Worm (Caenorhabditis elegans): Measurements from ENCODE around the gene xrn-1.

Gene xrn-1

ce11 chrII:14059767-14060166 is 8.9 kb upstream of the xrn-1 start, which contains the start of gene rpb-11 (continued):
- TF ChIP-seq lin-15B (tag; optimal IDR thresholded peaks at IDR 0.05) = peak; percentile 48
- peak; percentile 95 for TF ChIP-seq dve-1 (tag; optimal IDR thresholded peaks at IDR 0.05; ENCODE audit: insufficient read depth)
- no peak for TF ChIP-seq lin-39 (tag; optimal IDR thresholded peaks at IDR 0.05)
- peak; percentile 76 for TF ChIP-seq nhr-48 (tag; optimal IDR thresholded peaks at IDR 0.05)
- TF ChIP-seq unc-62 (GFP tag; optimal IDR thresholded peaks at IDR 0.05 in 1 of 2) = peak in 1 of 2 experiments; percentile 4
- no peak for TF ChIP-seq unc-62 (tag; optimal IDR thresholded peaks at IDR 0.05)
- peak; percentile 90 for TF ChIP-seq hmg-1.1 (GFP tag; IDR thresholded peaks at IDR 0.05)
- peak; percentile 87 for TF ChIP-seq nhr-6 (tag; optimal IDR thresholded peaks at IDR 0.05)
- peak; percentile 91 for TF ChIP-seq rbr-2 (tag; optimal IDR thresholded peaks at IDR 0.05)
- peak; percentile 83; the same call in 1 of the 2 replicates for TF ChIP-seq ceh-20 (GFP tag; IDR thresholded peaks at IDR 0.05)
- TF ChIP-seq lin-29 (GFP tag; IDR thresholded peaks at IDR 0.05) = peak; percentile 83
- no peak for TF ChIP-seq D1046.2 (GFP tag; IDR thresholded peaks at IDR 0.05)
- peak; percentile 89; the same call in 1 of the 2 replicates for TF ChIP-seq pha-4 (GFP tag; IDR thresholded peaks at IDR 0.05)
- peak; percentile 41 for TF ChIP-seq pha-4 (tag; optimal IDR thresholded peaks at IDR 0.05)
- TF ChIP-seq fkh-10 (GFP tag; optimal IDR thresholded peaks at IDR 0.05) = peak; percentile 88
- TF ChIP-seq set-16 (GFP tag; IDR thresholded peaks at IDR 0.05) = no peak
- peak in 1 of 2 experiments; percentile 41 for TF ChIP-seq ZK546.5 (tag; optimal IDR thresholded peaks at IDR 0.05)
- peak in 1 of 2 experiments; percentile 77 for TF ChIP-seq daf-16 (GFP tag; optimal IDR thresholded peaks at IDR 0.05)
- peak; percentile 62 for TF ChIP-seq daf-16 (tag; optimal IDR thresholded peaks at IDR 0.05)
- no peak for TF ChIP-seq T20F7.1 (GFP tag; optimal IDR thresholded peaks at IDR 0.05)
- peak; percentile 31 for TF ChIP-seq zfp-2 (tag; optimal IDR thresholded peaks at IDR 0.05)
- peak; percentile 29 for TF ChIP-seq ama-1 (optimal IDR thresholded peaks at IDR 0.05)
- no peak for TF ChIP-seq fos-1 (tag; optimal IDR thresholded peaks at IDR 0.05)
- peak; percentile 34 for TF ChIP-seq nhr-25 (tag; optimal IDR thresholded peaks at IDR 0.05; ENCODE audit: borderline replicate concordance, insufficient read depth)
- no peak for TF ChIP-seq attf-4 (tag; optimal IDR thresholded peaks at IDR 0.05)
- peak; percentile 95 for TF ChIP-seq T26A8.4 (GFP tag; IDR thresholded peaks at IDR 0.05)
- TF ChIP-seq hlh-30 (tag; optimal IDR thresholded peaks at IDR 0.05; ENCODE audit: insufficient read depth) = peak; percentile 78
- peak; percentile 51 for TF ChIP-seq zip-2 (tag; optimal IDR thresholded peaks at IDR 0.05)
- peak; percentile 85 for TF ChIP-seq ztf-7 (tag; optimal IDR thresholded peaks at IDR 0.05)
- TF ChIP-seq nhr-77 (tag; optimal IDR thresholded peaks at IDR 0.05) = peak; percentile 99
- no peak for TF ChIP-seq Y75B8A.6 (GFP tag; IDR thresholded peaks at IDR 0.05)
- no peak for TF ChIP-seq Y5F2A.4 (GFP tag; optimal IDR thresholded peaks at IDR 0.05)
- peak; percentile 93 for TF ChIP-seq spr-1 (tag; optimal IDR thresholded peaks at IDR 0.05)
- TF ChIP-seq gei-8 (GFP tag; optimal IDR thresholded peaks at IDR 0.05) = no peak
- TF ChIP-seq nhr-237 (tag; optimal IDR thresholded peaks at IDR 0.05) = no peak
- peak; percentile 45 to 96 for TF ChIP-seq lsy-2 (tag; optimal IDR thresholded peaks at IDR 0.05)
- TF ChIP-seq lin-1 (GFP tag; IDR thresholded peaks at IDR 0.05) = peak; percentile 81; the same call in 1 of the 2 replicates
- TF ChIP-seq ctbp-1 (GFP tag; IDR thresholded peaks at IDR 0.05) = peak; percentile 77
- TF ChIP-seq lir-3 (tag; optimal IDR thresholded peaks at IDR 0.05) = peak; percentile 33
- peak; percentile 83 for TF ChIP-seq F10B5.3 (tag; optimal IDR thresholded peaks at IDR 0.05)
- 0 out of 4 replicates have a peak, but pooled peaks of 1 of the 2 experiments have one; percentile 53 for TF ChIP-seq madf-5 (GFP tag; IDR thresholded peaks at IDR 0.05)
- no peak for TF ChIP-seq snpc-4 (tag; optimal IDR thresholded peaks at IDR 0.05)
- TF ChIP-seq pqm-1 (tag; optimal IDR thresholded peaks at IDR 0.05) = no peak
- TF ChIP-seq mxl-3 (GFP tag; optimal IDR thresholded peaks at IDR 0.05) = peak; percentile 47
- TF ChIP-seq dmd-8 (GFP tag; IDR thresholded peaks at IDR 0.05) = no peak
- TF ChIP-seq tag-97 (GFP tag; IDR thresholded peaks at IDR 0.05) = no peak
- TF ChIP-seq sdz-12 (GFP tag; optimal IDR thresholded peaks at IDR 0.05) = no peak
- peak; percentile 44 to 68 for TF ChIP-seq hif-1 (tag; optimal IDR thresholded peaks at IDR 0.05)
- TF ChIP-seq ztf-11 (tag; optimal IDR thresholded peaks at IDR 0.05) = no peak
- no peak for TF ChIP-seq daf-8 (GFP tag; IDR thresholded peaks at IDR 0.05)
- TF ChIP-seq ceh-62 (tag; optimal IDR thresholded peaks at IDR 0.05) = no peak
- TF ChIP-seq lin-13 (GFP tag; optimal IDR thresholded peaks at IDR 0.05) = peak; percentile 79

Data from whole organism, L4 larva.